Worm (Caenorhabditis elegans) whole organism, L2 larva: ENCODE results near the gene apt-9.

ENCODE experiments used
- C34F6.9 ChIP-seq: fragments of 150-350 bp; optimal IDR thresholded peaks from 2 replicates; lab custom pipeline; 2014; ENCODE audit warnings: missing biosample characterization, missing genetic modification characterization
- F13H6.1 ChIP-seq: sonication (generic microtip); optimal IDR thresholded peaks from 2 replicates; lab custom pipeline; 2016; ENCODE audit warnings: missing genetic modification characterization, missing compliant biosample characterization
- R02D3.7 ChIP-seq: fragments of 150-350 bp; optimal IDR thresholded peaks from 2 replicates; lab custom pipeline; 2014; ENCODE audit warnings: missing biosample characterization, missing genetic modification characterization
- Y55F3AM.14 ChIP-seq: fragments of 200-800 bp; sonication (Bioruptor generic); optimal IDR thresholded peaks from 2 replicates; lab custom pipeline; 2018; ENCODE audit warnings: mild to moderate bottlenecking, missing genetic modification characterization, missing compliant biosample characterization
- ZK546.5 ChIP-seq: sonication (generic microtip); optimal IDR thresholded peaks from 2 replicates; lab custom pipeline; 2017; ENCODE audit warnings: missing biosample characterization, missing genetic modification characterization
- alr-1 ChIP-seq: fragments of 150-350 bp; optimal IDR thresholded peaks from 2 replicates; lab custom pipeline; 2014; ENCODE audit warnings: missing biosample characterization, missing genetic modification characterization
- aly-2 ChIP-seq: fragments of 150-350 bp; optimal IDR thresholded peaks from 2 replicates; lab custom pipeline; 2014; ENCODE audit warnings: missing biosample characterization, missing genetic modification characterization
- ama-1 ChIP-seq: fragments of 150-350 bp; optimal IDR thresholded peaks from 2 replicates; lab custom pipeline; 2018; ENCODE audit warnings: inconsistent platforms
- blmp-1 ChIP-seq: sonication (generic microtip); optimal IDR thresholded peaks from 2 replicates; lab custom pipeline; 2017; ENCODE audit warnings: missing genetic modification characterization, mild to moderate bottlenecking, missing compliant biosample characterization, antibody characterized with exemption, moderate library complexity; ENCODE audit not compliant: insufficient read depth
- ceh-16 ChIP-seq: fragments of 150-350 bp; optimal IDR thresholded peaks from 2 replicates; lab custom pipeline; 2014; ENCODE audit warnings: missing biosample characterization, missing genetic modification characterization
- ceh-82 ChIP-seq: fragments of 150-350 bp; optimal IDR thresholded peaks from 2 replicates; lab custom pipeline; 2014; ENCODE audit warnings: missing biosample characterization, missing genetic modification characterization
- crh-2 ChIP-seq: sonication (generic microtip); optimal IDR thresholded peaks from 2 replicates; lab custom pipeline; 2017; ENCODE audit warnings: missing biosample characterization, missing genetic modification characterization
- dmd-4 ChIP-seq: sonication (generic microtip); optimal IDR thresholded peaks from 2 replicates; lab custom pipeline; 2017; ENCODE audit warnings: missing biosample characterization, missing genetic modification characterization
- egl-27 ChIP-seq: sonication (generic microtip); optimal IDR thresholded peaks from 3 replicates; lab custom pipeline; 2017; ENCODE audit warnings: missing biosample characterization, missing genetic modification reagents, missing genetic modification characterization
- elt-1 ChIP-seq: fragments of 150-350 bp; optimal IDR thresholded peaks from 2 replicates; lab custom pipeline; 2014; ENCODE audit warnings: missing biosample characterization, missing genetic modification characterization
- elt-3 ChIP-seq: sonication (generic microtip); optimal IDR thresholded peaks from 2 replicates; lab custom pipeline; 2017; ENCODE audit warnings: missing biosample characterization, missing genetic modification characterization
- fos-1 ChIP-seq: fragments of 150-350 bp; optimal IDR thresholded peaks from 2 replicates; lab custom pipeline; 2014; ENCODE audit warnings: missing biosample characterization, missing genetic modification characterization
- gmeb-1 ChIP-seq: fragments of 150-350 bp; optimal IDR thresholded peaks from 2 replicates; lab custom pipeline; 2014; ENCODE audit warnings: missing biosample characterization, missing genetic modification characterization
- lin-11 ChIP-seq: fragments of 150-350 bp; sonication (generic microtip); optimal IDR thresholded peaks from 2 replicates; lab custom pipeline; 2014; ENCODE audit warnings: missing biosample characterization, missing genetic modification characterization, inconsistent platforms, mixed read lengths
- lin-13 ChIP-seq: fragments of 150-350 bp; optimal IDR thresholded peaks from 2 replicates; lab custom pipeline; 2014; ENCODE audit warnings: missing biosample characterization, missing genetic modification reagents, missing genetic modification characterization
- lin-39 ChIP-seq: fragments of 150-350 bp; optimal IDR thresholded peaks from 2 replicates; lab custom pipeline; 2014; ENCODE audit warnings: missing biosample characterization, missing genetic modification reagents, missing genetic modification characterization
- lsy-2 ChIP-seq, 2 experiments: fragments of 150-350 bp in 1 of 2; sonication (generic microtip) in 1 of 2; optimal IDR thresholded peaks; 2 replicates each; lab custom pipeline; 2014 to 2017; ENCODE audit warnings: missing biosample characterization in 2 of 2, missing genetic modification characterization in 2 of 2
- mab-5 ChIP-seq: fragments of 150-350 bp; optimal IDR thresholded peaks from 2 replicates; lab custom pipeline; 2014; ENCODE audit warnings: missing biosample characterization, missing genetic modification characterization
- mbf-1 ChIP-seq: sonication (generic microtip); optimal IDR thresholded peaks from 2 replicates; lab custom pipeline; 2017; ENCODE audit warnings: missing biosample characterization, missing genetic modification characterization
- mdl-1 ChIP-seq, 2 experiments: fragments of 150-350 bp in 1 of 2; sonication (generic microtip) in 1 of 2; optimal IDR thresholded peaks; 2 replicates each; lab custom pipeline; 2017; ENCODE audit warnings: missing biosample characterization in 2 of 2, missing genetic modification characterization in 2 of 2
- nhr-10 ChIP-seq: sonication (generic microtip); optimal IDR thresholded peaks from 2 replicates; lab custom pipeline; 2017; ENCODE audit warnings: missing biosample characterization, missing genetic modification characterization
- nhr-11 ChIP-seq: fragments of 150-350 bp; optimal IDR thresholded peaks from 2 replicates; lab custom pipeline; 2014; ENCODE audit warnings: missing biosample characterization, missing genetic modification characterization
- nhr-12 ChIP-seq: fragments of 150-350 bp; optimal IDR thresholded peaks from 2 replicates; lab custom pipeline; 2014; ENCODE audit warnings: missing biosample characterization, missing genetic modification characterization
- nhr-129 ChIP-seq: fragments of 150-350 bp; optimal IDR thresholded peaks from 2 replicates; lab custom pipeline; 2014; ENCODE audit warnings: missing biosample characterization, missing genetic modification characterization
- nhr-21 ChIP-seq: fragments of 150-350 bp; optimal IDR thresholded peaks from 2 replicates; lab custom pipeline; 2014; ENCODE audit warnings: missing biosample characterization, missing genetic modification characterization
- nhr-23 ChIP-seq: fragments of 150-350 bp; optimal IDR thresholded peaks from 2 replicates; lab custom pipeline; 2014; ENCODE audit warnings: missing biosample characterization, missing genetic modification reagents, missing genetic modification characterization
- nhr-237 ChIP-seq: fragments of 150-350 bp; optimal IDR thresholded peaks from 2 replicates; lab custom pipeline; 2014; ENCODE audit warnings: missing biosample characterization, missing genetic modification characterization
- nhr-25 ChIP-seq: fragments of 150-350 bp; sonication (generic microtip); optimal IDR thresholded peaks from 3 replicates; lab custom pipeline; 2014; ENCODE audit warnings: missing biosample characterization, missing genetic modification characterization
- nhr-6 ChIP-seq: fragments of 150-350 bp; optimal IDR thresholded peaks from 2 replicates; lab custom pipeline; 2014; ENCODE audit warnings: missing biosample characterization, missing genetic modification characterization
- nhr-77 ChIP-seq: fragments of 150-350 bp; optimal IDR thresholded peaks from 2 replicates; lab custom pipeline; 2014; ENCODE audit warnings: missing biosample characterization, missing genetic modification characterization
- peb-1 ChIP-seq: fragments of 150-350 bp; optimal IDR thresholded peaks from 2 replicates; lab custom pipeline; 2014; ENCODE audit warnings: missing biosample characterization, missing genetic modification characterization
- sem-4 ChIP-seq: fragments of 150-350 bp; optimal IDR thresholded peaks from 2 replicates; lab custom pipeline; 2014; ENCODE audit warnings: missing biosample characterization, missing genetic modification reagents, missing genetic modification characterization
- skn-1 ChIP-seq: sonication (generic microtip); optimal IDR thresholded peaks from 2 replicates; lab custom pipeline; 2017; ENCODE audit warnings: missing biosample characterization, missing genetic modification characterization
- sma-3 ChIP-seq: sonication (generic microtip); optimal IDR thresholded peaks from 2 replicates; lab custom pipeline; 2016; ENCODE audit warnings: missing genetic modification reagents, missing genetic modification characterization, missing compliant biosample characterization
- sma-9 ChIP-seq, 2 experiments: fragments of 150-350 bp in 1 of 2; sonication (generic microtip) in 1 of 2; optimal IDR thresholded peaks; 2 replicates each; lab custom pipeline; 2014 to 2016; ENCODE audit warnings: missing genetic modification characterization in 2 of 2, mild to moderate bottlenecking in 1 of 2, missing biosample characterization in 1 of 2, missing compliant biosample characterization in 1 of 2, missing genetic modification reagents in 1 of 2, moderate library complexity in 1 of 2
- snpc-4 ChIP-seq: fragments of 150-350 bp; optimal IDR thresholded peaks from 2 replicates; lab custom pipeline; 2014; ENCODE audit warnings: missing biosample characterization, missing genetic modification characterization
- unc-39 ChIP-seq: fragments of 150-350 bp; optimal IDR thresholded peaks from 2 replicates; lab custom pipeline; 2014; ENCODE audit warnings: missing biosample characterization, missing genetic modification characterization
- unc-55 ChIP-seq: fragments of 150-350 bp; sonication (generic microtip); optimal IDR thresholded peaks from 3 replicates; lab custom pipeline; 2014; ENCODE audit warnings: missing biosample characterization, missing genetic modification reagents, missing genetic modification characterization
- unc-62 ChIP-seq: fragments of 150-350 bp; optimal IDR thresholded peaks from 2 replicates; lab custom pipeline; 2014; ENCODE audit warnings: missing biosample characterization, missing genetic modification reagents, missing genetic modification characterization
- zag-1 ChIP-seq: fragments of 150-350 bp; optimal IDR thresholded peaks from 2 replicates; lab custom pipeline; 2014; ENCODE audit warnings: missing biosample characterization, missing genetic modification characterization
- ztf-1 ChIP-seq: fragments of 200-800 bp; sonication (Bioruptor generic); conservative IDR thresholded peaks from 2 replicates; pipeline ENCODE4 v1.3.6; 2022; ENCODE audit warnings: missing genetic modification characterization, missing compliant biosample characterization
- ztf-11 ChIP-seq: sonication (generic microtip); optimal IDR thresholded peaks from 2 replicates; lab custom pipeline; 2017; ENCODE audit warnings: missing biosample characterization, missing genetic modification characterization
- ztf-4 ChIP-seq: fragments of 150-350 bp; optimal IDR thresholded peaks from 2 replicates; lab custom pipeline; 2014; ENCODE audit warnings: missing biosample characterization, missing genetic modification characterization

apt-9 gene

DNA sequence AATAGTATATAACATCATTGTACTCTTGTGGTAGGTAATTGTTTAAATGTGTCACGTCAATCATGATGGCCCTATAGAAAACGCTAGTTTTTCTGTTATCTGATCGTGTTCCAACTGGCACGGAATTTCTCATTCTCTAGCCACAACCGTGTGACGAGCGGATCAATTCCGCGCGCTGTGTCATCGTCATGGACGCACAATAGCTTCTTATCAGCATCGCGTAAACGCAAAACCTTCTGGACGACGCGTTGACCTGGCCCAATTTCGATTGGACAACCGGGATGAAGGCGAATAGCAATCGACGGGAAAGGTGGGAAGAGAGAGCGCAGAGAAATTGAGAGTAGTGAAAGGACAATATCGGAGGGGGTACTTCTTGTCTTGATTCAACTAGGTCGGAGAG, 11.3 kb upstream of the apt-9 start, which contains the start of gene lpr-3:
TSS of gene lpr-3 (plus strand) at position 374 of the 400 bp plus-strand sequence.
- TF ChIP-seq F13H6.1, result no peak
- no peak for TF ChIP-seq nhr-237 (tag; lab: Kevin White, UChicago)
- no peak for TF ChIP-seq mbf-1
- TF ChIP-seq unc-55, result no peak
- no peak for TF ChIP-seq peb-1
- no peak for TF ChIP-seq unc-62 (GFP tag; lab: Kevin White, UChicago)
- TF ChIP-seq nhr-25 (tag; lab: Kevin White, UChicago), result peak; percentile 28
- TF ChIP-seq lin-11, result no peak
- peak; percentile 52 for TF ChIP-seq ceh-16
- TF ChIP-seq gmeb-1 (tag; lab: Kevin White, UChicago), result no peak
- no peak for TF ChIP-seq dmd-4 (tag; lab: Kevin White, UChicago)
- TF ChIP-seq Y55F3AM.14 (GFP tag; lab: Kevin White, UChicago), result no peak
- TF ChIP-seq crh-2 (tag; lab: Kevin White, UChicago), result no peak
- TF ChIP-seq ztf-11, result no peak
- TF ChIP-seq snpc-4 (tag; lab: Kevin White, UChicago), result no peak
- no peak for TF ChIP-seq mdl-1 (tag; optimal IDR thresholded peaks at IDR 0.05; lab: Kevin White, UChicago)
- TF ChIP-seq R02D3.7 (tag; lab: Kevin White, UChicago), result no peak
- TF ChIP-seq ztf-4 (tag; lab: Kevin White, UChicago), result no peak
- peak; percentile 48 for TF ChIP-seq sma-3 (GFP tag; lab: Kevin White, UChicago)
- peak; percentile 62 for TF ChIP-seq elt-1 (tag; lab: Kevin White, UChicago)
- no peak for TF ChIP-seq sma-9 (GFP tag; optimal IDR thresholded peaks at IDR 0.05; lab: Kevin White, UChicago)
- no peak for TF ChIP-seq sma-9 (tag; optimal IDR thresholded peaks at IDR 0.05; lab: Kevin White, UChicago)
- no peak for TF ChIP-seq sem-4 (tag; lab: Kevin White, UChicago)
- TF ChIP-seq nhr-77 (tag; lab: Kevin White, UChicago), result no peak
- TF ChIP-seq aly-2 (tag; lab: Kevin White, UChicago), result no peak
- no peak for TF ChIP-seq zag-1 (tag; lab: Kevin White, UChicago)
- no peak for TF ChIP-seq lin-39 (tag; lab: Kevin White, UChicago)
- peak in 1 of 2 experiments; percentile 36 for TF ChIP-seq lsy-2 (tag; optimal IDR thresholded peaks at IDR 0.05; lab: Kevin White, UChicago)
- TF ChIP-seq fos-1 (tag; lab: Kevin White, UChicago), result peak; percentile 45
- TF ChIP-seq ZK546.5 (tag; lab: Kevin White, UChicago), result no peak
- TF ChIP-seq nhr-10 (tag; lab: Kevin White, UChicago), result no peak
- TF ChIP-seq nhr-23 (tag; lab: Kevin White, UChicago), result no peak
- no peak for TF ChIP-seq unc-39
- TF ChIP-seq nhr-21 (tag; lab: Kevin White, UChicago), result peak; percentile 82
- TF ChIP-seq mab-5 (tag; lab: Kevin White, UChicago), result no peak
- no peak for TF ChIP-seq nhr-6 (tag; lab: Kevin White, UChicago)
- TF ChIP-seq alr-1 (tag; lab: Kevin White, UChicago), result no peak
- TF ChIP-seq ztf-1 (GFP tag; lab: Robert Waterston, UW), result no peak
- no peak for TF ChIP-seq nhr-11
- TF ChIP-seq elt-3 (tag; lab: Kevin White, UChicago), result no peak
- no peak for TF ChIP-seq ama-1
- TF ChIP-seq nhr-129 (tag; lab: Kevin White, UChicago), result no peak
- no peak for TF ChIP-seq nhr-12 (tag; lab: Kevin White, UChicago)
- no peak for TF ChIP-seq lin-13 (GFP tag; lab: Kevin White, UChicago)
- peak; percentile 79 for TF ChIP-seq blmp-1 (tag; lab: Kevin White, UChicago)
- no peak for TF ChIP-seq skn-1 (tag; lab: Kevin White, UChicago)
- peak; percentile 40 for TF ChIP-seq egl-27 (tag; lab: Kevin White, UChicago)
- TF ChIP-seq ceh-82 (tag; lab: Kevin White, UChicago), result no peak
- no peak for TF ChIP-seq C34F6.9 (tag; lab: Kevin White, UChicago)
- TF ChIP-seq, all 48 proteins: peak for 9
